Worm (Caenorhabditis elegans): ENCODE data around the gene agt-1.

ce11 chrIV:13318773-13319172 lies 50.4 kb downstream of the agt-1 start:
- no peak for TF ChIP-seq cog-1 (tag; optimal IDR thresholded peaks at IDR 0.05)
- TF ChIP-seq med-1 (GFP tag; optimal IDR thresholded peaks at IDR 0.05; ENCODE audit: insufficient read depth): no peak
- no peak for TF ChIP-seq tab-1 (GFP tag; IDR thresholded peaks at IDR 0.05)
- no peak for TF ChIP-seq ztf-29 (GFP tag; IDR thresholded peaks at IDR 0.05)
- no peak for TF ChIP-seq klf-2 (GFP tag; conservative IDR thresholded peaks at IDR 0.05)
- TF ChIP-seq flt-1 (GFP tag; IDR thresholded peaks at IDR 0.05): no peak

All from whole organism, midembryonic.